Fruit fly (Drosophila melanogaster): ENCODE measurements around the gene Abl.

Abl gene

DNA sequence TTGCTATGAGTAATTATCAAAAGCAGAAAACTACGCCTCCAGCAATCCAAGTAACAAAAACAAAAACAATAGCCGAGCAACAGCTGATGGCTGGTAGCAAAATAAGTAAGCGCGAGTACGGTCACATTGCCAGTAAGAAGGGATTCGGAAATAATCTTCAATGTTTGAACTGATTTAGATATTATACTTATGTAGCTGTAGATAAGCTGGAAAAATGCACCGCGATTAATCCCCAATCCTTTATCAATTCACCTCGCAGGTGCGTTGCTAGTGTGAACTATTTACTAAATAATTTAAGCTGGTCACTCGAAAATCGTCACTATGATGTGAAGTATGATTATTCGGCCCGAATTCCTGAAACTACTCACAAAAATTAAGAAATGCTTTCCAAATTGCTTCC, 60.7 kb downstream of the Abl start, which contains the start of the genes Syx8 and CG32163:
Syx8 (minus strand) TSS at position 69 of the 400 bp plus-strand sequence.
CG32163 (plus strand) TSS at position 169 of the 400 bp plus-strand sequence.
- TF ChIP-seq Rel (GFP tag; optimal IDR thresholded peaks at IDR 0.05) (no peak), Rel (tag; optimal IDR thresholded peaks at IDR 0.05) (peak; percentile 13), CrebA (GFP tag; optimal IDR thresholded peaks at IDR 0.05; ENCODE audit: borderline replicate concordance) (no peak)

DNA sequence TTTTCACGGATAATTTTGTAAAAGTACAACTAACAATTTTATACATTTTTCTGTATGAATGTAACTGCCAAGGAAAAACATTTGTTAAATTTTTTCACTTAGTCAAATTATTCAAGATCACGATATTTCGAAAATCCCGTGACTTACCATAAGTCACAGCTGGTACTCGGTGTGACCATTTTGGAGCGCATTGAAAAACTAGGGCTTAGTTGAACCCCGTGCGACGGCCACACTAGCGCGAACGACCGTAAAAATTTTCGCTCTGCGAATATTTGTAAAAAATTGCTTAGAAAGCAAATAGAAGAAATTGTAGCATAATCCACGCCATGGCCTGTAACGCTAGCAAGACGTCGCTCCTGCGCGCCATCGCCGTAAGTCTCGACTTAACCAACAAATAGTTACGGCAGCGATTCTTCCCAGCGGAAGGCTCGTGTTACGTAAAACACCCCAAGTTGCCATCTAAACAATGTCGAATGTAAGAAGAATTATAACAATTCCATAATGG, 63.6 kb downstream of the Abl start, which contains the start of gene UQCR-C2:
UQCR-C2 (plus strand) TSS at position 51 of the 505 bp plus-strand sequence.
- no peak for TF ChIP-seq CG32264 (GFP tag; optimal IDR thresholded peaks at IDR 0.05)
- TF ChIP-seq lola (GFP tag; optimal IDR thresholded peaks at IDR 0.05) = no peak
- TF ChIP-seq HLH106 (tag; optimal IDR thresholded peaks at IDR 0.05) = peak; percentile 13
- TF ChIP-seq pan (optimal IDR thresholded peaks at IDR 0.05) = no peak
- TF ChIP-seq Hr83 (GFP tag; optimal IDR thresholded peaks at IDR 0.05; ENCODE audit: poor library complexity, severe bottlenecking) = peak; percentile 8
- TF ChIP-seq Dif (GFP tag; optimal IDR thresholded peaks at IDR 0.05; ENCODE audit: partially characterized antibody) = peak; percentile 10
- TF ChIP-seq OdsH (GFP tag; optimal IDR thresholded peaks at IDR 0.05) = no peak
- no peak for TF ChIP-seq CrebA (GFP tag; optimal IDR thresholded peaks at IDR 0.05; ENCODE audit: borderline replicate concordance)
- TF ChIP-seq woc (GFP tag; optimal IDR thresholded peaks at IDR 0.05) = peak; percentile 87
- TF ChIP-seq usp (GFP tag; optimal IDR thresholded peaks at IDR 0.05) = no peak
- no peak for TF ChIP-seq Jra (GFP tag; optimal IDR thresholded peaks at IDR 0.05)
- TF ChIP-seq dl (GFP tag; optimal IDR thresholded peaks at IDR 0.05; ENCODE audit: insufficient read depth in 1 of 2, partially characterized antibody in 2 of 2) = no peak
- no peak for TF ChIP-seq Rel (GFP tag; optimal IDR thresholded peaks at IDR 0.05)
- TF ChIP-seq Rel (tag; optimal IDR thresholded peaks at IDR 0.05) = peak; percentile 46
- no peak for TF ChIP-seq fru (GFP tag; optimal IDR thresholded peaks at IDR 0.05)
- TF ChIP-seq Mio (GFP tag; optimal IDR thresholded peaks at IDR 0.05) = no peak
- no peak for TF ChIP-seq sv (GFP tag; optimal IDR thresholded peaks at IDR 0.05)
- no peak for TF ChIP-seq tai (GFP tag; optimal IDR thresholded peaks at IDR 0.05)
- TF ChIP-seq br (GFP tag; optimal IDR thresholded peaks at IDR 0.05) = no peak
- TF ChIP-seq Dfd (GFP tag; optimal IDR thresholded peaks at IDR 0.05) = no peak
- no peak for TF ChIP-seq N (GFP tag; optimal IDR thresholded peaks at IDR 0.05)
- TF ChIP-seq Sp1 (GFP tag; optimal IDR thresholded peaks at IDR 0.05) = peak; percentile 11
- no peak for TF ChIP-seq GATAd (GFP tag; optimal IDR thresholded peaks at IDR 0.05)
- no peak for TF ChIP-seq dsf (GFP tag; optimal IDR thresholded peaks at IDR 0.05; ENCODE audit: borderline replicate concordance)
- no peak for TF ChIP-seq sage (GFP tag; optimal IDR thresholded peaks at IDR 0.05)
- no peak for TF ChIP-seq Myc (optimal IDR thresholded peaks at IDR 0.05)
- no peak for TF ChIP-seq h (GFP tag; optimal IDR thresholded peaks at IDR 0.05)
- no peak for TF ChIP-seq Abd-B (GFP tag; optimal IDR thresholded peaks at IDR 0.05)
- TF ChIP-seq ey (GFP tag; optimal IDR thresholded peaks at IDR 0.05) = no peak
- TF ChIP-seq jim (GFP tag; optimal IDR thresholded peaks at IDR 0.05) = no peak
- TF ChIP-seq foxo (GFP tag; optimal IDR thresholded peaks at IDR 0.05) = peak in 1 of 2 experiments; percentile 2
- no peak for TF ChIP-seq dmrt93B (GFP tag; optimal IDR thresholded peaks at IDR 0.05)
- TF ChIP-seq brk (GFP tag; optimal IDR thresholded peaks at IDR 0.05) = no peak
- TF ChIP-seq Hnf4 (GFP tag; optimal IDR thresholded peaks at IDR 0.05) = no peak
- TF ChIP-seq CG9705 (GFP tag; optimal IDR thresholded peaks at IDR 0.05) = no peak
- TF ChIP-seq psq (GFP tag; optimal IDR thresholded peaks at IDR 0.05) = no peak
- no peak for TF ChIP-seq Vsx2 (GFP tag; optimal IDR thresholded peaks at IDR 0.05; ENCODE audit: partially characterized antibody)
- peak; percentile 63 for TF ChIP-seq rgr (GFP tag; optimal IDR thresholded peaks at IDR 0.05)
- TF ChIP-seq Hr78 (GFP tag; optimal IDR thresholded peaks at IDR 0.05) = no peak

Measured in whole organism, wandering third instar larva.